Fruit fly (Drosophila melanogaster): Measurements from ENCODE around the gene trh.

The trh gene

DNA sequence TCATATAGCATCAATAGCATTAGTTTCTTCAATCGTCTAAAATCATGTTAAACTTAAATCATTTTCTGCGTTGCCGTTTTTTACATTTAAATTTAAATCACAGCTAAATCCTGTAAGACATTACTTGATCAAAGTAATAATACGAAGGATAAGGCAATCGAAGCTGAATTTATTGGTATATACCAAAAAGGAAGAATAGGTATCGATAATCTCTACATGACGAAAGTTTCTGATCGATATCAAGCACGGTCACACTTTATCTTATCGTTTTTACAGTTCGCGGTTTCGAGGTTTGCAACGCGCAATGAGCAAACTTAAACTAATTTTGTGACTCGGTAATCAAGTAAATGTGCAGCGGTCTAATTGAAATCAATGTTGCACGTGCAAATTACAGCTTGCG, 64.6 kb downstream of the trh start, which contains the start of the genes Atac3 and Ptpmeg (continued):
- TF ChIP-seq YL-1 (GFP tag; optimal IDR thresholded peaks at IDR 0.05) (peak; percentile 43), Doc3 (GFP tag; IDR thresholded peaks at IDR 0.05; ENCODE audit: partially characterized antibody) (peak; percentile 62), CG30020 (tag; optimal IDR thresholded peaks at IDR 0.05) (peak; percentile 23), CG6791 (GFP tag; IDR thresholded peaks at IDR 0.05; ENCODE audit: partially characterized antibody) (peak; percentile 57; the same call in 1 of the 3 replicates), nmo (GFP tag; optimal IDR thresholded peaks at IDR 0.05) (peak; percentile 52), Dref (GFP tag; IDR thresholded peaks at IDR 0.05) (peak; percentile 70), her (GFP tag; optimal IDR thresholded peaks at IDR 0.05) (peak; percentile 42), lilli (GFP tag; optimal IDR thresholded peaks at IDR 0.05) (no peak), CkIIα-i1 (GFP tag; IDR thresholded peaks at IDR 0.05) (no peak), CG11093 (GFP tag; IDR thresholded peaks at IDR 0.05) (no peak), stwl (tag; optimal IDR thresholded peaks at IDR 0.05) (peak; percentile 95), vvl (GFP tag; IDR thresholded peaks at IDR 0.05) (no peak), CrebB (tag; optimal IDR thresholded peaks at IDR 0.05) (no peak), CG18619 (GFP tag; optimal IDR thresholded peaks at IDR 0.05) (no peak), CG14710 (tag; optimal IDR thresholded peaks at IDR 0.05) (peak; percentile 52), CG16813 (GFP tag; IDR thresholded peaks at IDR 0.05; ENCODE audit: partially characterized antibody) (peak; percentile 50; the same call in 2 of the 3 replicates), hb (GFP tag; IDR thresholded peaks at IDR 0.05; ENCODE audit: partially characterized antibody) (0 out of 3 replicates have a peak, but pooled peaks have one; percentile 17), CG34376 (GFP tag; optimal IDR thresholded peaks at IDR 0.05) (peak; percentile 3), CG34224 (GFP tag; IDR thresholded peaks at IDR 0.05; ENCODE audit: partially characterized antibody) (0 out of 3 replicates have a peak, but pooled peaks have one; percentile 40), CG12659 (GFP tag; optimal IDR thresholded peaks at IDR 0.05) (peak; percentile 58), Pdp1 (GFP tag; optimal IDR thresholded peaks at IDR 0.05) (peak in 1 of 2 experiments; percentile 23), phol (tag; optimal IDR thresholded peaks at IDR 0.05) (peak; percentile 23), bcd (GFP tag; optimal IDR thresholded peaks at IDR 0.05) (no peak), CG33213 (GFP tag; optimal IDR thresholded peaks at IDR 0.05) (peak; percentile 27), Ets97D (GFP tag; optimal IDR thresholded peaks at IDR 0.05) (peak; percentile 50), CG7357 (GFP tag; IDR thresholded peaks at IDR 0.05) (no peak), Sry-δ (GFP tag; optimal IDR thresholded peaks at IDR 0.05) (peak; percentile 66), CG10267 (tag; optimal IDR thresholded peaks at IDR 0.05) (peak; percentile 61), gfzf (GFP tag; optimal IDR thresholded peaks at IDR 0.05) (peak; percentile 90), BEAF-32 (GFP tag; optimal IDR thresholded peaks at IDR 0.05) (peak; percentile 79), grn (GFP tag; optimal IDR thresholded peaks at IDR 0.05) (peak; percentile 33), tll (GFP tag; optimal IDR thresholded peaks at IDR 0.05) (no peak), CG9437 (GFP tag; optimal IDR thresholded peaks at IDR 0.05) (peak; percentile 72), Atf-2 (GFP tag; optimal IDR thresholded peaks at IDR 0.05) (no peak), unc-4 (GFP tag; IDR thresholded peaks at IDR 0.05; ENCODE audit: partially characterized antibody) (peak; percentile 73), Opbp (GFP tag; IDR thresholded peaks at IDR 0.05; ENCODE audit: partially characterized antibody) (peak; percentile 19; the same call in 1 of the 3 replicates), CG30431 (GFP tag; optimal IDR thresholded peaks at IDR 0.05) (no peak), knrl (GFP tag; IDR thresholded peaks at IDR 0.05; ENCODE audit: partially characterized antibody) (peak; percentile 42; the same call in 1 of the 3 replicates), Elba2 (GFP tag; optimal IDR thresholded peaks at IDR 0.05) (no peak), fd96Cb (tag; optimal IDR thresholded peaks at IDR 0.05) (no peak), Scr (GFP tag; IDR thresholded peaks at IDR 0.05; ENCODE audit: partially characterized antibody) (peak; percentile 69), CoRest (tag; optimal IDR thresholded peaks at IDR 0.05) (peak; percentile 56), E2f2 (GFP tag; IDR thresholded peaks at IDR 0.05) (peak; percentile 74), CG13894 (tag; optimal IDR thresholded peaks at IDR 0.05) (peak; percentile 10), Dp (GFP tag; optimal IDR thresholded peaks at IDR 0.05) (peak; percentile 74), NfI (GFP tag; optimal IDR thresholded peaks at IDR 0.05) (no peak), CG32772 (GFP tag; IDR thresholded peaks at IDR 0.05) (no peak), CG2712 (tag; optimal IDR thresholded peaks at IDR 0.05) (peak; percentile 14)
